Fruit fly (Drosophila melanogaster) whole organism, embryonic: ENCODE measurements around the gene Rab9Db.
A peak's percentile ranks its signal among the peaks of the same experiment; 100 is the strongest.

Experiments
- CG10979 ChIP-seq: fragments of 200-800 bp; sonication (Bioruptor generic); optimal IDR thresholded peaks from 2 replicates; lab custom pipeline; 2018; ENCODE audit warnings: missing biosample characterization, mild to moderate bottlenecking, missing genetic modification characterization, moderate library complexity
- CG11247 ChIP-seq: fragments of 200-800 bp; sonication (Bioruptor generic); IDR thresholded peaks from 2 replicates; pipeline ENCODE4 v1.3.6; 2022; ENCODE audit warnings: missing biosample characterization, missing genetic modification characterization
- CG11696 ChIP-seq: fragments of 200-800 bp; sonication (Bioruptor generic); IDR thresholded peaks from 2 replicates; pipeline ENCODE4 v1.3.6; 2022; ENCODE audit warnings: missing biosample characterization, missing genetic modification characterization
- CG12236 ChIP-seq: fragments of 200-800 bp; sonication (Bioruptor generic); optimal IDR thresholded peaks from 2 replicates; lab custom pipeline; 2016; ENCODE audit warnings: missing biosample characterization, missing genetic modification characterization
- CG14050 ChIP-seq: fragments of 200-800 bp; sonication (Bioruptor generic); IDR thresholded peaks from 3 replicates; pipeline ENCODE4 v1.3.6; 2022; ENCODE audit warnings: missing biosample characterization, missing genetic modification characterization
- CG1602 ChIP-seq: fragments of 200-800 bp; sonication (Bioruptor generic); optimal IDR thresholded peaks from 3 replicates; lab custom pipeline; 2016; ENCODE audit warnings: missing biosample characterization, missing genetic modification characterization
- CG17328 ChIP-seq: fragments of 200-800 bp; sonication (Bioruptor generic); IDR thresholded peaks from 2 replicates; pipeline ENCODE4 v1.3.6; 2022; ENCODE audit warnings: missing biosample characterization, missing genetic modification characterization
- CG17361 ChIP-seq: fragments of 200-800 bp; sonication (Bioruptor generic); IDR thresholded peaks from 3 replicates; pipeline ENCODE4 v1.3.6; 2022; ENCODE audit warnings: missing biosample characterization, missing genetic modification characterization
- CG18262 ChIP-seq: fragments of 200-800 bp; optimal IDR thresholded peaks from 3 replicates; lab custom pipeline; 2019; ENCODE audit warnings: missing biosample characterization, mild to moderate bottlenecking, missing genetic modification characterization, moderate library complexity
- CG18599 ChIP-seq: fragments of 200-800 bp; sonication (Bioruptor generic); optimal IDR thresholded peaks from 3 replicates; lab custom pipeline; 2017; ENCODE audit warnings: missing biosample characterization, missing genetic modification characterization, mild to moderate bottlenecking, moderate library complexity, missing genetic modification reagents
- CG18619 ChIP-seq: fragments of 200-800 bp; sonication (Bioruptor generic); optimal IDR thresholded peaks from 3 replicates; lab custom pipeline; 2017; ENCODE audit warnings: missing biosample characterization, mild to moderate bottlenecking, missing genetic modification characterization
- CG2129 ChIP-seq: fragments of 200-800 bp; sonication (Bioruptor generic); IDR thresholded peaks from 2 replicates; pipeline ENCODE4 v1.3.6; 2022; ENCODE audit warnings: missing biosample characterization, missing genetic modification characterization; ENCODE audit not compliant: partially characterized antibody
- CG2889 ChIP-seq: fragments of 200-800 bp; sonication (Bioruptor generic); IDR thresholded peaks from 3 replicates; pipeline ENCODE4 v1.3.6; 2022; ENCODE audit warnings: missing biosample characterization, missing genetic modification characterization
- CG30431 ChIP-seq: fragments of 200-800 bp; sonication (Bioruptor generic); optimal IDR thresholded peaks from 2 replicates; lab custom pipeline; 2017; ENCODE audit warnings: missing biosample characterization, missing genetic modification characterization
- CG34376 ChIP-seq: fragments of 200-800 bp; sonication (Bioruptor generic); optimal IDR thresholded peaks from 2 replicates; lab custom pipeline; 2018; ENCODE audit warnings: missing biosample characterization, mild to moderate bottlenecking, missing genetic modification characterization
- CG7271 ChIP-seq: fragments of 200-800 bp; sonication (Bioruptor generic); optimal IDR thresholded peaks from 2 replicates; lab custom pipeline; 2018; ENCODE audit warnings: missing biosample characterization, mild to moderate bottlenecking, missing genetic modification characterization, moderate library complexity
- CG7786 ChIP-seq: fragments of 200-800 bp; sonication (Bioruptor generic); optimal IDR thresholded peaks from 2 replicates; lab custom pipeline; 2016; ENCODE audit warnings: missing biosample characterization, missing genetic modification characterization
- Drgx ChIP-seq: fragments of 200-800 bp; sonication (Bioruptor generic); IDR thresholded peaks from 2 replicates; pipeline ENCODE4 v1.3.6; 2022; ENCODE audit warnings: missing biosample characterization, missing genetic modification characterization
- HLHmδ ChIP-seq: fragments of 200-800 bp; sonication (Bioruptor generic); optimal IDR thresholded peaks from 2 replicates; lab custom pipeline; 2018; ENCODE audit warnings: missing biosample characterization, mild to moderate bottlenecking, missing genetic modification characterization, moderate library complexity
- MESR4 ChIP-seq: fragments of 200-800 bp; sonication (Bioruptor generic); optimal IDR thresholded peaks from 2 replicates; lab custom pipeline; 2018; ENCODE audit warnings: missing biosample characterization, mild to moderate bottlenecking, missing genetic modification characterization, moderate library complexity
- Ravus ChIP-seq: fragments of 200-800 bp; sonication (Bioruptor generic); IDR thresholded peaks from 2 replicates; pipeline ENCODE4 v1.3.6; 2022; ENCODE audit warnings: missing biosample characterization, missing genetic modification characterization
- Six4 ChIP-seq: fragments of 200-800 bp; sonication (Bioruptor generic); optimal IDR thresholded peaks from 2 replicates; lab custom pipeline; 2016; ENCODE audit warnings: missing biosample characterization, missing genetic modification characterization
- Sox100B ChIP-seq: fragments of 200-800 bp; sonication (Bioruptor generic); optimal IDR thresholded peaks from 3 replicates; lab custom pipeline; 2018; ENCODE audit warnings: missing biosample characterization, mild to moderate bottlenecking, missing genetic modification characterization
- TFAM ChIP-seq: fragments of 200-800 bp; sonication (Bioruptor generic); optimal IDR thresholded peaks from 2 replicates; lab custom pipeline; 2017; ENCODE audit warnings: missing biosample characterization, missing genetic modification characterization, inconsistent platforms
- Taf1 ChIP-seq: fragments of 200-800 bp; sonication (Bioruptor generic); IDR thresholded peaks from 2 replicates; pipeline ENCODE4 v1.3.6; 2022; ENCODE audit warnings: missing biosample characterization, missing genetic modification characterization
- Vsx1 ChIP-seq: fragments of 200-800 bp; sonication (Bioruptor generic); optimal IDR thresholded peaks from 2 replicates; lab custom pipeline; 2017; ENCODE audit warnings: missing biosample characterization, mild to moderate bottlenecking, missing genetic modification characterization, missing genetic modification reagents
- abd-A ChIP-seq: fragments of 200-800 bp; sonication (Bioruptor generic); optimal IDR thresholded peaks from 3 replicates; lab custom pipeline; 2019; ENCODE audit warnings: missing biosample characterization, mild to moderate bottlenecking, missing genetic modification characterization, moderate library complexity
- cas ChIP-seq: fragments of 200-800 bp; sonication (Bioruptor generic); IDR thresholded peaks from 2 replicates; pipeline ENCODE4 v1.3.6; 2022; ENCODE audit warnings: missing biosample characterization, missing genetic modification characterization
- ems ChIP-seq: fragments of 200-800 bp; sonication (Bioruptor generic); optimal IDR thresholded peaks from 3 replicates; lab custom pipeline; 2016; ENCODE audit warnings: missing biosample characterization, missing genetic modification characterization
- ewg ChIP-seq: fragments of 200-800 bp; sonication (Bioruptor generic); optimal IDR thresholded peaks from 3 replicates; lab custom pipeline; 2017; ENCODE audit warnings: mild to moderate bottlenecking, missing biosample characterization, missing genetic modification reagents, missing genetic modification characterization
- grau ChIP-seq: fragments of 200-800 bp; optimal IDR thresholded peaks from 3 replicates; lab custom pipeline; 2019; ENCODE audit warnings: missing biosample characterization, mild to moderate bottlenecking, missing genetic modification characterization, moderate library complexity
- grn ChIP-seq: fragments of 200-800 bp; sonication (Bioruptor generic); optimal IDR thresholded peaks from 3 replicates; lab custom pipeline; 2017; ENCODE audit warnings: missing biosample characterization, missing genetic modification characterization
- h ChIP-seq: fragments of >200 bp; optimal IDR thresholded peaks from 2 replicates; lab custom pipeline; 2017
- hb ChIP-seq: fragments of 200-800 bp; sonication (Bioruptor generic); IDR thresholded peaks from 3 replicates; pipeline ENCODE4 v1.3.6; 2022; ENCODE audit warnings: missing biosample characterization, missing genetic modification characterization; ENCODE audit not compliant: partially characterized antibody
- kah ChIP-seq: fragments of 200-800 bp; sonication (Bioruptor generic); optimal IDR thresholded peaks from 2 replicates; lab custom pipeline; 2018; ENCODE audit warnings: missing biosample characterization, mild to moderate bottlenecking, missing genetic modification characterization
- mam ChIP-seq: fragments of 200-800 bp; sonication (Bioruptor generic); optimal IDR thresholded peaks from 3 replicates; lab custom pipeline; 2016; ENCODE audit warnings: missing biosample characterization, missing genetic modification characterization
- pan ChIP-seq, 4 experiments: fragments of >200 bp in 3 of 4; fragments of 200-800 bp in 1 of 4; sonication (Bioruptor generic) in 1 of 4; optimal IDR thresholded peaks in 3 of 4; IDR thresholded peaks in 1 of 4; 2 replicates each; pipeline versions ENCODE4 v1.3.6 to Lab custom; 2017 to 2022; ENCODE audit warnings: missing biosample characterization in 2 of 4, missing genetic modification characterization in 2 of 4, mixed read lengths in 1 of 4
- phol ChIP-seq: fragments of 200-800 bp; sonication (Bioruptor generic); optimal IDR thresholded peaks from 3 replicates; lab custom pipeline; 2018; ENCODE audit warnings: missing biosample characterization, mild to moderate bottlenecking, missing genetic modification characterization, moderate library complexity
- pita ChIP-seq: fragments of 200-800 bp; sonication (Bioruptor generic); optimal IDR thresholded peaks from 2 replicates; lab custom pipeline; 2017; ENCODE audit warnings: missing biosample characterization, mild to moderate bottlenecking, missing genetic modification characterization
- pros ChIP-seq: fragments of 200-800 bp; sonication (Bioruptor generic); optimal IDR thresholded peaks from 3 replicates; lab custom pipeline; 2019; ENCODE audit warnings: missing biosample characterization, mild to moderate bottlenecking, missing genetic modification characterization, moderate library complexity
- scrt ChIP-seq: fragments of 200-800 bp; sonication (Bioruptor generic); optimal IDR thresholded peaks from 2 replicates; lab custom pipeline; 2018; ENCODE audit warnings: missing biosample characterization, mild to moderate bottlenecking, missing genetic modification characterization, moderate library complexity
- sisA ChIP-seq: fragments of 200-800 bp; sonication (Bioruptor generic); IDR thresholded peaks from 2 replicates; pipeline ENCODE4 v1.3.6; 2022; ENCODE audit warnings: missing biosample characterization, missing genetic modification characterization
- sna ChIP-seq: fragments of 200-800 bp; sonication (Bioruptor generic); IDR thresholded peaks from 2 replicates; pipeline ENCODE4 v1.3.6; 2022; ENCODE audit warnings: missing biosample characterization, missing genetic modification characterization; ENCODE audit not compliant: partially characterized antibody
- stwl ChIP-seq: fragments of 200-800 bp; sonication (Bioruptor generic); optimal IDR thresholded peaks from 3 replicates; lab custom pipeline; 2018; ENCODE audit warnings: missing biosample characterization, mild to moderate bottlenecking, missing genetic modification characterization, moderate library complexity
- twi ChIP-seq: fragments of 200-800 bp; optimal IDR thresholded peaks from 2 replicates; lab custom pipeline; 2019; ENCODE audit warnings: missing biosample characterization, mild to moderate bottlenecking, missing genetic modification characterization, moderate library complexity
- yki ChIP-seq: fragments of >200 bp; optimal IDR thresholded peaks from 3 replicates; lab custom pipeline; 2018
- zen2 ChIP-seq: fragments of 200-800 bp; sonication (Bioruptor generic); IDR thresholded peaks from 3 replicates; pipeline ENCODE4 v1.3.6; 2022; ENCODE audit warnings: missing biosample characterization, missing genetic modification characterization; ENCODE audit not compliant: partially characterized antibody

Rab9Db gene

dm6 chrX:10579569-10579968 is 43.5 kb downstream of the Rab9Db start:
- no peak for TF ChIP-seq stwl (tag; lab: Kevin White, UChicago)
- no peak for TF ChIP-seq pros (GFP tag; lab: Kevin White, UChicago)
- TF ChIP-seq ewg (GFP tag; lab: Kevin White, UChicago) = no peak
- TF ChIP-seq pita (GFP tag; lab: Kevin White, UChicago) = no peak
- no peak for TF ChIP-seq TFAM (GFP tag; lab: Kevin White, UChicago)
- TF ChIP-seq sna (GFP tag; lab: Robert Waterston, UW) = no peak
- TF ChIP-seq Six4 (GFP tag; lab: Kevin White, UChicago) = no peak
- no peak for TF ChIP-seq twi (tag; lab: Kevin White, UChicago)
- TF ChIP-seq CG30431 (GFP tag; lab: Kevin White, UChicago) = no peak
- no peak for TF ChIP-seq abd-A
- TF ChIP-seq kah (GFP tag; lab: Kevin White, UChicago) = no peak
- no peak for TF ChIP-seq cas (GFP tag; lab: Robert Waterston, UW)
- TF ChIP-seq Taf1 (GFP tag; lab: Robert Waterston, UW) = no peak
- no peak for TF ChIP-seq yki (lab: Kevin White, UChicago)
- no peak for TF ChIP-seq Vsx1
- no peak for TF ChIP-seq ems (GFP tag; lab: Kevin White, UChicago)
- no peak for TF ChIP-seq CG2129 (GFP tag; lab: Robert Waterston, UW)
- no peak for TF ChIP-seq CG10979 (tag; lab: Kevin White, UChicago)
- no peak for TF ChIP-seq Ravus
- TF ChIP-seq mam (GFP tag; lab: Kevin White, UChicago) = no peak

DNA sequence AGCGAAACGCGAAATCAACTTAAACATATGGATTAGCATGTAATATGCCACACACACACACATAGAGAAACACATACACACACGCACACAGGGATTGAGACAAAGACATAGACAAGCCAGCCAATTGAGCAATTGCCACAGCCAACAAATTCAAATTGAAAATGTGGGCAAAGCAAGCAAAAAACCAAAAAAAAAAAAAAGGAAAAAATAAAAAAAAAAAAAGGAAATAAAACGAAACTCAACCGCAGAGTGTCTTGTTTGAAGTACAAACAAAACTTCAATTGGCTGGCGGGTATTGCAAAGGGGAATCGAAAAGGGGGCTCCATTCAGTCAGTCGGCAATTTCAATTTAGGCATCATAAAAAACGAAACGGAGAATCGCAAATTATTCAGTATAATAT is 45.3 kb downstream of the Rab9Db start:
- TF ChIP-seq CG1602 (GFP tag; lab: Kevin White, UChicago) (no peak), Drgx (GFP tag; lab: Robert Waterston, UW) (peak; percentile 69)

- TF ChIP-seq MESR4 (GFP tag; lab: Kevin White, UChicago) = no peak
- TF ChIP-seq CG2889 (GFP tag; lab: Robert Waterston, UW) = no peak
- TF ChIP-seq pan (optimal IDR thresholded peaks at IDR 0.05; lab: Kevin White, UChicago) = no peak
- no peak for TF ChIP-seq pan (GFP tag; optimal IDR thresholded peaks at IDR 0.05 in 1 of 2, IDR thresholded peaks at IDR 0.05 in 1 of 2)
- TF ChIP-seq sisA = no peak
- TF ChIP-seq grau (tag; lab: Kevin White, UChicago) = no peak
- no peak for TF ChIP-seq CG14050 (GFP tag; lab: Robert Waterston, UW)
- TF ChIP-seq CG11247 = no peak
- no peak for TF ChIP-seq CG11696 (GFP tag; lab: Robert Waterston, UW)
- TF ChIP-seq CG34376 (GFP tag; lab: Kevin White, UChicago) = no peak
- TF ChIP-seq h (lab: Kevin White, UChicago) = no peak
- no peak for TF ChIP-seq CG7786 (GFP tag; lab: Kevin White, UChicago)
- no peak for TF ChIP-seq CG2129 (GFP tag; lab: Robert Waterston, UW)
Observed at dm6 chrX:10576993-10577392, 46.0 kb downstream of the Rab9Db start.

- TF ChIP-seq CG7271 (no peak), Drgx (GFP tag; lab: Robert Waterston, UW) (peak; percentile 64), HLHmδ (no peak), CG18599 (GFP tag; lab: Kevin White, UChicago) (peak; percentile 77), CG17328 (GFP tag; lab: Robert Waterston, UW) (peak; percentile 60), CG18619 (GFP tag; lab: Kevin White, UChicago) (no peak), Sox100B (GFP tag; lab: Kevin White, UChicago) (peak; percentile 34), zen2 (no peak), phol (tag; lab: Kevin White, UChicago) (peak; percentile 44), scrt (peak; percentile 9), CG11696 (GFP tag; lab: Robert Waterston, UW) (no peak), CG17361 (GFP tag; lab: Robert Waterston, UW) (peak; percentile 39; the same call in 1 of the 3 replicates), CG12236 (GFP tag; lab: Kevin White, UChicago) (no peak), grn (GFP tag; lab: Kevin White, UChicago) (no peak), CG18262 (tag; lab: Kevin White, UChicago) (peak; percentile 51), hb (no peak)
Observed at dm6 chrX:10573554-10573953, 49.5 kb downstream of the Rab9Db start.
